Worm (Caenorhabditis elegans) whole organism, L4 larva: ENCODE results near the gene enri-1.

Experiments used
- F10B5.3 ChIP-seq: sonication (generic microtip); optimal IDR thresholded peaks from 2 replicates; lab custom pipeline; 2016; ENCODE audit warnings: mild to moderate bottlenecking, missing genetic modification characterization, missing compliant biosample characterization
- F37D6.2 ChIP-seq: sonication (generic microtip); optimal IDR thresholded peaks from 2 replicates; lab custom pipeline; 2016; ENCODE audit warnings: mild to moderate bottlenecking, missing genetic modification characterization, missing compliant biosample characterization
- F44E2.7 ChIP-seq: fragments of 200-800 bp; sonication (Bioruptor generic); IDR thresholded peaks from 2 replicates; pipeline ENCODE4 v2.1.2; 2022; ENCODE audit warnings: missing genetic modification characterization, missing compliant biosample characterization
- T26A8.4 ChIP-seq: fragments of 200-800 bp; sonication (Bioruptor generic); IDR thresholded peaks from 2 replicates; pipeline ENCODE4 v1.3.6; 2022; ENCODE audit warnings: missing genetic modification characterization, missing compliant biosample characterization
- Y105C5A.15 ChIP-seq: fragments of 200-800 bp; sonication (Bioruptor generic); IDR thresholded peaks from 2 replicates; pipeline ENCODE4 v1.3.6; 2022; ENCODE audit warnings: missing genetic modification characterization, missing compliant biosample characterization
- Y48G9A.11 ChIP-seq: fragments of 200-800 bp; sonication (Bioruptor generic); IDR thresholded peaks from 2 replicates; pipeline ENCODE4 v1.3.6; 2022; ENCODE audit warnings: missing genetic modification reagents, missing genetic modification characterization, missing compliant biosample characterization
- Y5F2A.4 ChIP-seq: fragments of 200-800 bp; sonication (Bioruptor generic); optimal IDR thresholded peaks from 2 replicates; lab custom pipeline; 2018; ENCODE audit warnings: mild to moderate bottlenecking, missing genetic modification characterization, missing compliant biosample characterization
- ZK337.2 ChIP-seq: fragments of 200-800 bp; sonication (Bioruptor generic); IDR thresholded peaks from 2 replicates; pipeline ENCODE4 v1.3.6; 2022; ENCODE audit warnings: missing genetic modification reagents, missing genetic modification characterization, missing compliant biosample characterization
- attf-4 ChIP-seq: sonication (generic microtip); optimal IDR thresholded peaks from 3 replicates; lab custom pipeline; 2017; ENCODE audit warnings: missing biosample characterization, missing genetic modification characterization
- ceh-20 ChIP-seq: fragments of 200-800 bp; sonication (Bioruptor generic); IDR thresholded peaks from 2 replicates; pipeline ENCODE4 v1.3.6; 2022; ENCODE audit warnings: missing genetic modification reagents, missing genetic modification characterization, missing compliant biosample characterization
- ceh-44 ChIP-seq: fragments of 200-800 bp; sonication (Bioruptor generic); IDR thresholded peaks from 2 replicates; pipeline ENCODE4 v1.3.6; 2022; ENCODE audit warnings: missing genetic modification reagents, missing genetic modification characterization, missing compliant biosample characterization
- ceh-62 ChIP-seq: sonication (generic microtip); optimal IDR thresholded peaks from 2 replicates; lab custom pipeline; 2017; ENCODE audit warnings: missing biosample characterization, missing genetic modification characterization
- cey-2 ChIP-seq: sonication (generic microtip); optimal IDR thresholded peaks from 3 replicates; lab custom pipeline; 2017; ENCODE audit warnings: missing genetic modification characterization, mild to moderate bottlenecking, missing compliant biosample characterization, antibody characterized with exemption, borderline replicate concordance; ENCODE audit not compliant: insufficient read depth
- ctbp-1 ChIP-seq: fragments of 200-800 bp; sonication (Bioruptor generic); IDR thresholded peaks from 2 replicates; pipeline ENCODE4 v1.3.6; 2022; ENCODE audit warnings: missing genetic modification reagents, missing genetic modification characterization, missing compliant biosample characterization
- daf-12 ChIP-seq: fragments of 150-350 bp; optimal IDR thresholded peaks from 2 replicates; lab custom pipeline; 2014; ENCODE audit warnings: missing biosample characterization, missing genetic modification reagents, missing genetic modification characterization
- daf-16 ChIP-seq, 3 experiments: sonication (generic microtip); optimal IDR thresholded peaks; 2 replicates each; lab custom pipeline; 2016 to 2017; ENCODE audit warnings: missing genetic modification characterization in 3 of 3, missing genetic modification reagents in 3 of 3, mild to moderate bottlenecking in 2 of 3, missing compliant biosample characterization in 2 of 3, missing biosample characterization in 1 of 3, moderate library complexity in 1 of 3
- dmd-8 ChIP-seq: fragments of 200-800 bp; sonication (Bioruptor generic); IDR thresholded peaks from 2 replicates; pipeline ENCODE4 v1.3.6; 2022; ENCODE audit warnings: missing genetic modification characterization, missing compliant biosample characterization
- dmd-9 ChIP-seq: fragments of 200-800 bp; sonication (Bioruptor generic); IDR thresholded peaks from 2 replicates; pipeline ENCODE4 v1.3.6; 2022; ENCODE audit warnings: missing genetic modification reagents, missing genetic modification characterization, missing compliant biosample characterization
- duxl-1 ChIP-seq: sonication (generic microtip); optimal IDR thresholded peaks from 2 replicates; lab custom pipeline; 2016; ENCODE audit warnings: mild to moderate bottlenecking, missing genetic modification characterization, moderate library complexity, missing compliant biosample characterization; ENCODE audit not compliant: poor library complexity
- dve-1 ChIP-seq: sonication (generic microtip); optimal IDR thresholded peaks from 2 replicates; lab custom pipeline; 2017; ENCODE audit warnings: antibody characterized with exemption, mild to moderate bottlenecking, missing genetic modification characterization, missing compliant biosample characterization; ENCODE audit not compliant: insufficient read depth
- egl-27 ChIP-seq: sonication (generic microtip); optimal IDR thresholded peaks from 3 replicates; lab custom pipeline; 2017; ENCODE audit warnings: missing biosample characterization, missing genetic modification reagents, missing genetic modification characterization
- egl-43 ChIP-seq: fragments of 200-800 bp; sonication (Bioruptor generic); IDR thresholded peaks from 2 replicates; pipeline ENCODE4 v1.3.6; 2022; ENCODE audit warnings: missing genetic modification reagents, missing genetic modification characterization, missing compliant biosample characterization
- fos-1 ChIP-seq: fragments of 150-350 bp; optimal IDR thresholded peaks from 2 replicates; lab custom pipeline; 2014; ENCODE audit warnings: missing biosample characterization, missing genetic modification characterization
- gei-8 ChIP-seq: fragments of 200-800 bp; sonication (Bioruptor generic); optimal IDR thresholded peaks from 2 replicates; lab custom pipeline; 2018; ENCODE audit warnings: mild to moderate bottlenecking, missing genetic modification characterization, missing compliant biosample characterization
- hlh-30 ChIP-seq: sonication (generic microtip); optimal IDR thresholded peaks from 2 replicates; lab custom pipeline; 2017; ENCODE audit warnings: antibody characterized with exemption, mild to moderate bottlenecking, missing genetic modification characterization, missing compliant biosample characterization; ENCODE audit not compliant: insufficient read depth
- hmg-1.1 ChIP-seq: fragments of 200-800 bp; sonication (Bioruptor generic); IDR thresholded peaks from 2 replicates; pipeline ENCODE4 v1.3.6; 2022; ENCODE audit warnings: missing genetic modification reagents, missing genetic modification characterization, missing compliant biosample characterization
- jun-1 ChIP-seq: fragments of 150-350 bp; optimal IDR thresholded peaks from 2 replicates; lab custom pipeline; 2014; ENCODE audit warnings: missing biosample characterization, missing genetic modification reagents, missing genetic modification characterization
- lin-1 ChIP-seq: fragments of 200-800 bp; sonication (Bioruptor generic); IDR thresholded peaks from 2 replicates; pipeline ENCODE4 v1.3.6; 2022; ENCODE audit warnings: missing genetic modification reagents, missing genetic modification characterization, missing compliant biosample characterization
- lin-13 ChIP-seq: fragments of 150-350 bp; optimal IDR thresholded peaks from 2 replicates; lab custom pipeline; 2014; ENCODE audit warnings: missing biosample characterization, missing genetic modification reagents, missing genetic modification characterization
- lin-29 ChIP-seq: fragments of 200-800 bp; sonication (Bioruptor generic); IDR thresholded peaks from 2 replicates; pipeline ENCODE4 v1.3.6; 2022; ENCODE audit warnings: missing genetic modification reagents, missing genetic modification characterization, missing compliant biosample characterization
- lsy-2 ChIP-seq, 2 experiments: fragments of 150-350 bp in 1 of 2; sonication (generic microtip) in 1 of 2; optimal IDR thresholded peaks; 2 replicates each; lab custom pipeline; 2014 to 2017; ENCODE audit warnings: missing biosample characterization in 2 of 2, missing genetic modification characterization in 2 of 2
- mdt-29 ChIP-seq: fragments of 200-800 bp; sonication (Bioruptor generic); IDR thresholded peaks from 2 replicates; pipeline ENCODE4 v1.3.6; 2022; ENCODE audit warnings: missing genetic modification reagents, missing genetic modification characterization, missing compliant biosample characterization
- mep-1 ChIP-seq: fragments of 150-350 bp; sonication (generic microtip); optimal IDR thresholded peaks from 3 replicates; lab custom pipeline; 2014; ENCODE audit warnings: missing biosample characterization, missing genetic modification characterization
- mes-2 ChIP-seq: sonication (generic microtip); optimal IDR thresholded peaks from 2 replicates; lab custom pipeline; 2016; ENCODE audit warnings: missing genotype, mild to moderate bottlenecking, missing genetic modification characterization, missing compliant biosample characterization; ENCODE audit not compliant: poor library complexity, severe bottlenecking
- mxl-2 ChIP-seq: fragments of 200-800 bp; sonication (Bioruptor generic); conservative IDR thresholded peaks from 2 replicates; pipeline ENCODE4 v1.3.6; 2022; ENCODE audit warnings: missing genetic modification reagents, missing genetic modification characterization, missing compliant biosample characterization
- mxl-3 ChIP-seq: fragments of 200-800 bp; sonication (Bioruptor generic); optimal IDR thresholded peaks from 2 replicates; lab custom pipeline; 2018; ENCODE audit warnings: mild to moderate bottlenecking, missing genetic modification characterization, missing compliant biosample characterization
- nhr-102 ChIP-seq: sonication (generic microtip); optimal IDR thresholded peaks from 2 replicates; lab custom pipeline; 2016; ENCODE audit warnings: mild to moderate bottlenecking, missing genetic modification characterization, moderate library complexity, missing compliant biosample characterization
- nhr-111 ChIP-seq: fragments of 200-800 bp; sonication (Bioruptor generic); optimal IDR thresholded peaks from 2 replicates; lab custom pipeline; 2018; ENCODE audit warnings: mild to moderate bottlenecking, missing genetic modification characterization, missing compliant biosample characterization
- nhr-25 ChIP-seq: sonication (generic microtip); optimal IDR thresholded peaks from 2 replicates; lab custom pipeline; 2017; ENCODE audit warnings: missing genetic modification characterization, mild to moderate bottlenecking, missing compliant biosample characterization, antibody characterized with exemption, moderate library complexity, borderline replicate concordance; ENCODE audit not compliant: insufficient read depth
- nhr-41 ChIP-seq: fragments of 200-800 bp; sonication (Bioruptor generic); IDR thresholded peaks from 2 replicates; pipeline ENCODE4 v1.3.6; 2022; ENCODE audit warnings: missing genetic modification reagents, missing genetic modification characterization, missing compliant biosample characterization
- nhr-42 ChIP-seq: fragments of 200-800 bp; sonication (Bioruptor generic); IDR thresholded peaks from 2 replicates; pipeline ENCODE4 v1.3.6; 2022; ENCODE audit warnings: missing genetic modification characterization, missing compliant biosample characterization
- nhr-48 ChIP-seq: sonication (generic microtip); optimal IDR thresholded peaks from 2 replicates; lab custom pipeline; 2016; ENCODE audit warnings: mild to moderate bottlenecking, missing genetic modification characterization, missing compliant biosample characterization
- php-3 ChIP-seq: fragments of 200-800 bp; sonication (Bioruptor generic); IDR thresholded peaks from 2 replicates; pipeline ENCODE4 v1.3.6; 2022; ENCODE audit warnings: missing genetic modification reagents, missing genetic modification characterization, missing compliant biosample characterization
- sdz-12 ChIP-seq: fragments of 200-800 bp; sonication (Bioruptor generic); optimal IDR thresholded peaks from 2 replicates; lab custom pipeline; 2018; ENCODE audit warnings: mild to moderate bottlenecking, missing genetic modification characterization, missing compliant biosample characterization
- set-16 ChIP-seq: fragments of 200-800 bp; sonication (Bioruptor generic); IDR thresholded peaks from 2 replicates; pipeline ENCODE4 v1.3.6; 2022; ENCODE audit warnings: missing genetic modification reagents, missing genetic modification characterization, missing compliant biosample characterization
- spr-1 ChIP-seq: sonication (generic microtip); optimal IDR thresholded peaks from 2 replicates; lab custom pipeline; 2016; ENCODE audit warnings: mild to moderate bottlenecking, missing genetic modification characterization, missing compliant biosample characterization
- tag-97 ChIP-seq: fragments of 200-800 bp; sonication (Bioruptor generic); IDR thresholded peaks from 2 replicates; pipeline ENCODE4 v1.3.6; 2022; ENCODE audit warnings: missing genetic modification characterization, missing compliant biosample characterization
- vab-7 ChIP-seq: fragments of 200-800 bp; sonication (Bioruptor generic); IDR thresholded peaks from 2 replicates; pipeline ENCODE4 v1.3.6; 2022; ENCODE audit warnings: missing genetic modification reagents, missing genetic modification characterization, missing compliant biosample characterization

enri-1 gene

DNA sequence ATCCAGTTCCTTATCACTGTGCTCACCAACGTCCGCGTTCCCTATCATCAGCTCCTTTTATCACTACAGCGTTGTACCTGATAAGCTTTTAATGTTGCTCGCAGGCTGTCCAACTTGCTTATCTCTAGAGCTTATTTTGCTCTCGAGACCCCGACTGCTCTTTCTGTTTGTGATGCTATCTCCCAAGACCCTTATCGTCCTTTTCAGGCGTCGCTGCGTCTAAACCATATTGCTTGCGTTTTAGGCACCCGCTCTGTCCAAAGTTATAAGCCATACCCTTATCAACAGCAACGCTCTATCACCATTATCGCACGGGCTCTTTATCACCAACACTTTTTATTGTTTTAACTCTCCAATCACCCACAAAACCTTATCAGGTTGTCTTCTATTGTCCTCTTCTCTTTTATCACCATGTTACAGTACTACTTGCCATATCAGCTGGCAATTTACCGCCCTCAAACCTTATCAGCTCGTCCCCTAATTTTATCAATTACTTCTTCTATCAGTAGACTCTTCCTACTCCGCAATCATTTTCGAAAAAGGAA lies 37.1 kb upstream of the enri-1 start (continued):
- TF ChIP-seq nhr-25 (tag; lab: Kevin White, UChicago): no peak
- TF ChIP-seq ZK337.2 (GFP tag; lab: Robert Waterston, UW): 0 out of 2 replicates have a peak, but pooled peaks have one; percentile 31
- peak; percentile 88 for TF ChIP-seq fos-1 (tag; lab: Kevin White, UChicago)
- TF ChIP-seq php-3 (GFP tag; lab: Robert Waterston, UW): peak; percentile 100
- TF ChIP-seq nhr-111 (GFP tag; lab: Kevin White, UChicago): no peak
- no peak for TF ChIP-seq F44E2.7 (GFP tag; lab: Robert Waterston, UW)
- TF ChIP-seq dmd-9 (GFP tag; lab: Robert Waterston, UW): no peak
- no peak for TF ChIP-seq ceh-62
- TF ChIP-seq Y105C5A.15 (GFP tag; lab: Robert Waterston, UW): no peak
- TF ChIP-seq lsy-2 (tag; optimal IDR thresholded peaks at IDR 0.05; lab: Kevin White, UChicago): peak; percentile 89 to 94
- no peak for TF ChIP-seq egl-27 (tag; lab: Kevin White, UChicago)
- no peak for TF ChIP-seq mxl-2 (GFP tag; lab: Robert Waterston, UW)
- TF ChIP-seq duxl-1 (tag; lab: Kevin White, UChicago): peak; percentile 77
- no peak for TF ChIP-seq ceh-44 (GFP tag; lab: Robert Waterston, UW)
- TF ChIP-seq mdt-29: peak; percentile 51; the same call in 1 of the 2 replicates
- TF ChIP-seq ctbp-1: no peak
- peak; percentile 93 for TF ChIP-seq cey-2 (tag; lab: Kevin White, UChicago)
- TF ChIP-seq hlh-30: no peak
- peak; percentile 84; the same call in 1 of the 2 replicates for TF ChIP-seq ceh-20
- TF ChIP-seq jun-1 (tag; lab: Kevin White, UChicago): peak; percentile 95
- no peak for TF ChIP-seq set-16 (GFP tag; lab: Robert Waterston, UW)
- TF ChIP-seq dve-1 (tag; lab: Kevin White, UChicago): peak; percentile 91
- TF ChIP-seq daf-12: no peak
- TF ChIP-seq Y48G9A.11: no peak
- TF ChIP-seq egl-43: no peak
- no peak for TF ChIP-seq gei-8 (GFP tag; lab: Kevin White, UChicago)
- peak; percentile 66 for TF ChIP-seq mxl-3 (GFP tag; lab: Kevin White, UChicago)
- TF ChIP-seq lin-29 (GFP tag; lab: Robert Waterston, UW): no peak
- peak; percentile 97 for TF ChIP-seq nhr-102 (tag; lab: Kevin White, UChicago)
- TF ChIP-seq tag-97: no peak
- TF ChIP-seq sdz-12 (GFP tag; lab: Kevin White, UChicago): no peak
- TF ChIP-seq F10B5.3: no peak
- peak; percentile 95 for TF ChIP-seq nhr-48 (tag; lab: Kevin White, UChicago)
- TF ChIP-seq F37D6.2 (tag; lab: Kevin White, UChicago): no peak
- peak; percentile 29 for TF ChIP-seq spr-1
- TF ChIP-seq attf-4: no peak
- no peak for TF ChIP-seq mes-2 (tag; lab: Kevin White, UChicago)
- no peak for TF ChIP-seq Y5F2A.4 (GFP tag; lab: Kevin White, UChicago)
- TF ChIP-seq hmg-1.1 (GFP tag; lab: Robert Waterston, UW): 0 out of 2 replicates have a peak, but pooled peaks have one; percentile 29
- TF ChIP-seq mep-1 (tag; lab: Kevin White, UChicago): no peak
- TF ChIP-seq vab-7 (GFP tag; lab: Robert Waterston, UW): no peak
- peak; percentile 81 for TF ChIP-seq nhr-42 (GFP tag; lab: Robert Waterston, UW)
- peak; percentile 55; the same call in 1 of the 2 replicates for TF ChIP-seq T26A8.4
- TF ChIP-seq nhr-41 (GFP tag; lab: Robert Waterston, UW): peak; percentile 93
- no peak; the same call in 1 of the 2 replicates for TF ChIP-seq dmd-8 (GFP tag; lab: Robert Waterston, UW)
- TF ChIP-seq lin-13 (GFP tag; lab: Kevin White, UChicago): peak; percentile 27
- peak in 1 of 2 experiments; percentile 98 for TF ChIP-seq daf-16 (GFP tag; optimal IDR thresholded peaks at IDR 0.05; lab: Kevin White, UChicago)
- TF ChIP-seq daf-16 (tag; optimal IDR thresholded peaks at IDR 0.05; lab: Kevin White, UChicago): peak; percentile 94
- peak; percentile 98 for TF ChIP-seq lin-1
